Worm (Caenorhabditis elegans): ENCODE measurements around the gene kin-30.

Gene kin-30

ce11 chrV:15285984-15286383 lies 41.4 kb downstream of the kin-30 start:
- TF ChIP-seq B0310.2 (tag; optimal IDR thresholded peaks at IDR 0.05) (no peak), aly-1 (tag; optimal IDR thresholded peaks at IDR 0.05) (no peak), sea-1 (GFP tag; conservative IDR thresholded peaks at IDR 0.05) (no peak), ceh-36 (tag; optimal IDR thresholded peaks at IDR 0.05) (no peak)

- no peak for TF ChIP-seq ama-1 (optimal IDR thresholded peaks at IDR 0.05)
- no peak for TF ChIP-seq sea-1 (GFP tag; conservative IDR thresholded peaks at IDR 0.05)
- TF ChIP-seq aly-1 (tag; optimal IDR thresholded peaks at IDR 0.05), result no peak
- no peak for TF ChIP-seq flt-1 (GFP tag; IDR thresholded peaks at IDR 0.05)
- TF ChIP-seq F13C5.2 (tag; optimal IDR thresholded peaks at IDR 0.05), result no peak
- no peak for TF ChIP-seq tbx-37 (GFP tag; conservative IDR thresholded peaks at IDR 0.05)
- TF ChIP-seq hmbx-1 (tag; optimal IDR thresholded peaks at IDR 0.05), result no peak
- no peak for TF ChIP-seq ceh-36 (tag; optimal IDR thresholded peaks at IDR 0.05)
- TF ChIP-seq hmg-4 (GFP tag; optimal IDR thresholded peaks at IDR 0.05), result no peak
- TF ChIP-seq hnd-1 (tag; optimal IDR thresholded peaks at IDR 0.05), result no peak
These were observed 43.3 kb downstream of the kin-30 start, which contains the start of gene cyp-34A1 for ce11 chrV:15287856-15288255. Gene cyp-34A1 (minus strand): TSS chrV:15287956.

ce11 chrV:15290995-15291394 lies 46.4 kb downstream of the kin-30 start, which contains the start of gene cyp-34A2:
Gene cyp-34A2 (minus strand): TSS chrV:15291095.
- TF ChIP-seq F13C5.2 (tag; optimal IDR thresholded peaks at IDR 0.05) (no peak), ama-1 (optimal IDR thresholded peaks at IDR 0.05) (no peak), hmbx-1 (tag; optimal IDR thresholded peaks at IDR 0.05) (no peak), flt-1 (GFP tag; IDR thresholded peaks at IDR 0.05) (no peak), tbx-37 (GFP tag; conservative IDR thresholded peaks at IDR 0.05) (no peak), tra-4 (tag; optimal IDR thresholded peaks at IDR 0.05) (no peak), aly-1 (tag; optimal IDR thresholded peaks at IDR 0.05) (no peak), hmg-4 (GFP tag; optimal IDR thresholded peaks at IDR 0.05) (no peak), ceh-36 (tag; optimal IDR thresholded peaks at IDR 0.05) (no peak), ets-7 (tag; optimal IDR thresholded peaks at IDR 0.05) (no peak), scrt-1 (GFP tag; IDR thresholded peaks at IDR 0.05) (no peak), sea-1 (GFP tag; conservative IDR thresholded peaks at IDR 0.05) (no peak), tbx-11 (GFP tag; IDR thresholded peaks at IDR 0.05) (no peak), ceh-13 (GFP tag; optimal IDR thresholded peaks at IDR 0.05) (no peak), hnd-1 (tag; optimal IDR thresholded peaks at IDR 0.05) (no peak)

ce11 chrV:15293865-15294264 lies 49.3 kb downstream of the kin-30 start, which contains the start of gene str-96:
Gene str-96 (minus strand): TSS chrV:15293965.
- no peak for TF ChIP-seq pes-1 (GFP tag; IDR thresholded peaks at IDR 0.05)
- TF ChIP-seq ama-1 (optimal IDR thresholded peaks at IDR 0.05), result no peak
- no peak for TF ChIP-seq hmg-4 (GFP tag; optimal IDR thresholded peaks at IDR 0.05)
- TF ChIP-seq tbx-37 (GFP tag; conservative IDR thresholded peaks at IDR 0.05), result no peak
- no peak for TF ChIP-seq B0310.2 (tag; optimal IDR thresholded peaks at IDR 0.05)
- TF ChIP-seq flt-1 (GFP tag; IDR thresholded peaks at IDR 0.05), result no peak

- peak; percentile 15; the same call in 1 of the 2 replicates for TF ChIP-seq flt-1 (GFP tag; IDR thresholded peaks at IDR 0.05)
- TF ChIP-seq pes-1 (GFP tag; IDR thresholded peaks at IDR 0.05), result peak; percentile 54; the same call in 1 of the 2 replicates
These were observed 50.9 kb downstream of the kin-30 start for ce11 chrV:15295436-15295835.

Data from whole organism, early embryonic.